Worm (Caenorhabditis elegans): Measurements from ENCODE around the gene col-99.

DNA sequence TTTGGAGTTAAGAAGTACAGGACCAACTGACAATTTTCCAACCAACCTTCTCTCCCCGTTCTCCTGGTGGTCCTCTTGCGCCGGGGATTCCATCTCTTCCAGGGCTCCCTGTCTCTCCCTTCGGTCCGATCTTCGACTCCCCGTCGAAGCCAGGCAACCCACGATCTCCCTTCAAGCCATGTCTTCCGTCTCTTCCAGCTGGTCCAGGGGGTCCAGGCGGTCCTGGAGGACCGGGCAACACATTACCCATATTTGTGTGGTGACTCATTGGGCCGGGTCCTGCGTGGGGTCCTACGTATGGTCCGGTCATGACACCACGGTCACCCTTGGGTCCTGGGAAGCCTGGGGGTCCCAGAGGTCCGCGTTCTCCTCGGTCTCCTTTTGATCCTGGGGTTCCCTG, 6.7 kb downstream of the col-99 start:
- TF ChIP-seq F13H6.1 (tag; optimal IDR thresholded peaks at IDR 0.05) = no peak
- no peak for TF ChIP-seq fax-1 (tag; optimal IDR thresholded peaks at IDR 0.05)
